Fruit fly (Drosophila melanogaster): ENCODE data around the gene Golgin104.

Golgin104 gene

dm6 chr3L:16303982-16304381 is 47.8 kb downstream of the Golgin104 start, which contains the start of gene CG43249:
CG43249 (plus strand) TSS chr3L:16304282.
- TF ChIP-seq CG7556 (GFP tag; optimal IDR thresholded peaks at IDR 0.05) (no peak), CG8478 (optimal IDR thresholded peaks at IDR 0.05) (no peak), Tbp (GFP tag; optimal IDR thresholded peaks at IDR 0.05) (no peak), CG2889 (GFP tag; IDR thresholded peaks at IDR 0.05) (no peak), Rx (GFP tag; IDR thresholded peaks at IDR 0.05) (no peak), CG8290 (GFP tag; optimal IDR thresholded peaks at IDR 0.05) (no peak), CG8290 (tag; optimal IDR thresholded peaks at IDR 0.05) (no peak), CG7987 (GFP tag; optimal IDR thresholded peaks at IDR 0.05) (no peak), Oli (tag; optimal IDR thresholded peaks at IDR 0.05) (no peak), CG2129 (GFP tag; IDR thresholded peaks at IDR 0.05; ENCODE audit: partially characterized antibody) (no peak), CG11398 (GFP tag; optimal IDR thresholded peaks at IDR 0.05) (no peak), CG8359 (GFP tag; optimal IDR thresholded peaks at IDR 0.05; ENCODE audit: borderline replicate concordance) (no peak), CG15269 (tag; optimal IDR thresholded peaks at IDR 0.05) (no peak), Optix (GFP tag; IDR thresholded peaks at IDR 0.05) (no peak)

dm6 chr3L:16303078-16303477 is 48.7 kb downstream of the Golgin104 start, which contains the start of gene CG13044:
CG13044 (minus strand) TSS chr3L:16303178.
- TF ChIP-seq Blimp-1 (GFP tag; optimal IDR thresholded peaks at IDR 0.05) = peak; percentile 16
- no peak for TF ChIP-seq CG31365 (tag; optimal IDR thresholded peaks at IDR 0.05)
- TF ChIP-seq NC2β (GFP tag; optimal IDR thresholded peaks at IDR 0.05) = no peak
- TF ChIP-seq sug (tag; optimal IDR thresholded peaks at IDR 0.05) = no peak
- TF ChIP-seq BEAF-32 (GFP tag; optimal IDR thresholded peaks at IDR 0.05) = no peak

dm6 chr3L:16301153-16301552 is 50.6 kb downstream of the Golgin104 start, which contains the start of gene CG4982:
CG4982 (plus strand) TSS chr3L:16301453.
- TF ChIP-seq slbo (GFP tag; IDR thresholded peaks at IDR 0.05) = no peak
- no peak for TF ChIP-seq CG2875 (GFP tag; optimal IDR thresholded peaks at IDR 0.05)
- no peak for TF ChIP-seq C15 (GFP tag; IDR thresholded peaks at IDR 0.05)
- no peak for TF ChIP-seq CG11085 (GFP tag; IDR thresholded peaks at IDR 0.05)
- no peak for TF ChIP-seq GATAe (GFP tag; conservative IDR thresholded peaks at IDR 0.05)
- TF ChIP-seq gfzf (GFP tag; optimal IDR thresholded peaks at IDR 0.05) = no peak
- no peak for TF ChIP-seq CG10267 (tag; optimal IDR thresholded peaks at IDR 0.05)
- TF ChIP-seq Lim3 (GFP tag; IDR thresholded peaks at IDR 0.05) = no peak
- TF ChIP-seq cwo (GFP tag; optimal IDR thresholded peaks at IDR 0.05) = no peak
- no peak for TF ChIP-seq Ssrp (tag; optimal IDR thresholded peaks at IDR 0.05)
- TF ChIP-seq CG8359 (GFP tag; optimal IDR thresholded peaks at IDR 0.05; ENCODE audit: borderline replicate concordance) = no peak
- no peak for TF ChIP-seq CG1602 (GFP tag; optimal IDR thresholded peaks at IDR 0.05)
- TF ChIP-seq CG8281 (tag; optimal IDR thresholded peaks at IDR 0.05) = no peak
- TF ChIP-seq CG3995 (GFP tag; optimal IDR thresholded peaks at IDR 0.05) = no peak
- no peak for TF ChIP-seq pho (GFP tag; optimal IDR thresholded peaks at IDR 0.05)
- TF ChIP-seq repo (GFP tag; optimal IDR thresholded peaks at IDR 0.05) = no peak
- TF ChIP-seq CG6254 (GFP tag; optimal IDR thresholded peaks at IDR 0.05) = no peak
- TF ChIP-seq CTCF (GFP tag; optimal IDR thresholded peaks at IDR 0.05) = no peak
- TF ChIP-seq Hey (tag; optimal IDR thresholded peaks at IDR 0.05) = no peak
